Worm (Caenorhabditis elegans) whole organism, mixed stage, embryonic: ENCODE results near the gene nyn-1.

Experiments used
- blmp-1 ChIP-seq: fragments of 150-350 bp; optimal IDR thresholded peaks from 2 replicates; lab custom pipeline; 2014; ENCODE audit warnings: missing biosample characterization, missing genetic modification characterization
- ceh-39 ChIP-seq: fragments of 150-350 bp; optimal IDR thresholded peaks from 2 replicates; lab custom pipeline; 2014; ENCODE audit warnings: missing biosample characterization, missing genetic modification characterization
- ceh-43 ChIP-seq: fragments of 200-800 bp; sonication (Bioruptor generic); optimal IDR thresholded peaks from 2 replicates; lab custom pipeline; 2018; ENCODE audit warnings: mild to moderate bottlenecking, missing genetic modification characterization, moderate library complexity, missing compliant biosample characterization
- cnd-1 ChIP-seq: fragments of 200-800 bp; sonication (Bioruptor generic); optimal IDR thresholded peaks from 2 replicates; lab custom pipeline; 2018; ENCODE audit warnings: mild to moderate bottlenecking, missing genetic modification characterization, missing compliant biosample characterization
- drap-1 ChIP-seq: fragments of 200-800 bp; sonication (Bioruptor generic); optimal IDR thresholded peaks from 3 replicates; lab custom pipeline; 2018; ENCODE audit warnings: mild to moderate bottlenecking, missing genetic modification characterization, missing compliant biosample characterization
- elt-1 ChIP-seq: sonication (generic microtip); optimal IDR thresholded peaks from 2 replicates; lab custom pipeline; 2017; ENCODE audit warnings: missing genetic modification characterization, mild to moderate bottlenecking, missing compliant biosample characterization, antibody characterized with exemption, moderate library complexity, borderline replicate concordance; ENCODE audit not compliant: insufficient read depth
- flh-1 ChIP-seq: fragments of 200-800 bp; sonication (Bioruptor generic); optimal IDR thresholded peaks from 2 replicates; lab custom pipeline; 2018; ENCODE audit warnings: mild to moderate bottlenecking, missing genetic modification characterization, moderate library complexity, missing compliant biosample characterization
- ham-2 ChIP-seq: fragments of 200-800 bp; sonication (Bioruptor generic); optimal IDR thresholded peaks from 2 replicates; lab custom pipeline; 2018; ENCODE audit warnings: mild to moderate bottlenecking, missing genetic modification characterization, missing compliant biosample characterization
- lin-13 ChIP-seq: fragments of 150-350 bp; optimal IDR thresholded peaks from 2 replicates; lab custom pipeline; 2014; ENCODE audit warnings: missing biosample characterization, missing genetic modification characterization
- lin-32 ChIP-seq: fragments of 200-800 bp; sonication (Bioruptor generic); optimal IDR thresholded peaks from 2 replicates; lab custom pipeline; 2018; ENCODE audit warnings: mild to moderate bottlenecking, missing genetic modification characterization, missing compliant biosample characterization
- mep-1 ChIP-seq: fragments of 150-350 bp; optimal IDR thresholded peaks from 2 replicates; lab custom pipeline; 2017; ENCODE audit warnings: missing biosample characterization, missing genetic modification reagents, missing genetic modification characterization, inconsistent platforms
- nhr-12 ChIP-seq: fragments of 150-350 bp; optimal IDR thresholded peaks from 2 replicates; lab custom pipeline; 2014; ENCODE audit warnings: missing biosample characterization, missing genetic modification characterization
- nhr-2 ChIP-seq: fragments of 150-350 bp; optimal IDR thresholded peaks from 2 replicates; lab custom pipeline; 2014; ENCODE audit warnings: missing biosample characterization, missing genetic modification characterization
- nhr-237 ChIP-seq: fragments of 150-350 bp; optimal IDR thresholded peaks from 2 replicates; lab custom pipeline; 2014; ENCODE audit warnings: missing biosample characterization, missing genetic modification characterization
- nhr-28 ChIP-seq: fragments of 150-350 bp; optimal IDR thresholded peaks from 2 replicates; lab custom pipeline; 2014; ENCODE audit warnings: missing biosample characterization, missing genetic modification characterization
- nhr-76 ChIP-seq: sonication (generic microtip); optimal IDR thresholded peaks from 2 replicates; lab custom pipeline; 2017; ENCODE audit warnings: missing biosample characterization, missing genetic modification characterization
- sem-2 ChIP-seq: fragments of 200-800 bp; sonication (Bioruptor generic); optimal IDR thresholded peaks from 2 replicates; lab custom pipeline; 2018; ENCODE audit warnings: mild to moderate bottlenecking, missing genetic modification characterization, missing compliant biosample characterization
- sptf-1 ChIP-seq: sonication (generic microtip); optimal IDR thresholded peaks from 2 replicates; lab custom pipeline; 2017; ENCODE audit warnings: mild to moderate bottlenecking, missing genetic modification characterization, moderate library complexity, missing compliant biosample characterization
- unc-120 ChIP-seq: sonication (generic microtip); optimal IDR thresholded peaks from 2 replicates; lab custom pipeline; 2017; ENCODE audit warnings: missing genetic modification characterization, missing compliant biosample characterization; ENCODE audit not compliant: poor library complexity, severe bottlenecking
- unc-39 ChIP-seq: fragments of 150-350 bp; optimal IDR thresholded peaks from 2 replicates; lab custom pipeline; 2014; ENCODE audit warnings: missing biosample characterization, missing genetic modification characterization
- unc-62 ChIP-seq: fragments of 150-350 bp; optimal IDR thresholded peaks from 2 replicates; lab custom pipeline; 2014; ENCODE audit warnings: missing biosample characterization, missing genetic modification reagents, missing genetic modification characterization
- zip-8 ChIP-seq: fragments of 150-350 bp; optimal IDR thresholded peaks from 2 replicates; lab custom pipeline; 2014; ENCODE audit warnings: missing biosample characterization, missing genetic modification characterization
- ztf-11 ChIP-seq: fragments of 150-350 bp; optimal IDR thresholded peaks from 2 replicates; lab custom pipeline; 2014; ENCODE audit warnings: missing biosample characterization, missing genetic modification characterization

The nyn-1 gene

DNA sequence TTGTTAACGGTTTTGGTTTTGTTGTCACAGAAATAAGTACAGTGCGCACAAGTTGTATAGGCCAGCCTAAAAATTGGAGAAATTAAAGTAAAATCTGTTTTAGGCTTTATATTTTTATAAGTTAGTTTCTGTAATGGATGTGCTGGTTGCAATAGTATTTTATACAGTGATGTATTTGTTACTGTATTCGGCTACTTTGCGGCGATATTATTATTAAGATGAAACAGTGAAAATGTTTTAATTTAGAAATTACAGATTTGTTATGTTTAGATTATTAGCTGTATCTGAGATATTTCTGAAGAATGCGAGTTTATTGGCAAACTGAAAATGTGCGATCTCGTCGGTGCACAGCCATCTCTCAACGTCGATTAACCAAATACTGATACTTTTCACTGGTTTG lies 39.3 kb downstream of the nyn-1 start, which contains the start of gene ule-4:
Gene ule-4 (minus strand): TSS at position 101 of the 400 bp plus-strand sequence.
- TF ChIP-seq nhr-76: no peak
- no peak for TF ChIP-seq nhr-2 (tag; lab: Kevin White, UChicago)
- no peak for TF ChIP-seq flh-1 (GFP tag; lab: Kevin White, UChicago)
- no peak for TF ChIP-seq drap-1 (GFP tag; lab: Kevin White, UChicago)
- TF ChIP-seq zip-8 (tag; lab: Kevin White, UChicago): no peak
- TF ChIP-seq unc-120: no peak
- no peak for TF ChIP-seq sem-2 (GFP tag; lab: Kevin White, UChicago)
- TF ChIP-seq unc-62 (GFP tag; lab: Kevin White, UChicago): no peak

ce11 chrIV:13645823-13646222 lies 41.0 kb downstream of the nyn-1 start, which contains the start of gene srz-29:
Gene srz-29 (minus strand): TSS chrIV:13645923.
- TF ChIP-seq nhr-28 (no peak), ceh-43 (no peak), nhr-237 (tag; lab: Kevin White, UChicago) (no peak), unc-39 (tag; lab: Kevin White, UChicago) (no peak), ham-2 (GFP tag; lab: Kevin White, UChicago) (no peak), sptf-1 (no peak), nhr-2 (tag; lab: Kevin White, UChicago) (no peak), sem-2 (GFP tag; lab: Kevin White, UChicago) (no peak), lin-32 (GFP tag; lab: Kevin White, UChicago) (no peak), cnd-1 (tag; lab: Kevin White, UChicago) (no peak)
- TF ChIP-seq, all 35 proteins: peak for 0

DNA sequence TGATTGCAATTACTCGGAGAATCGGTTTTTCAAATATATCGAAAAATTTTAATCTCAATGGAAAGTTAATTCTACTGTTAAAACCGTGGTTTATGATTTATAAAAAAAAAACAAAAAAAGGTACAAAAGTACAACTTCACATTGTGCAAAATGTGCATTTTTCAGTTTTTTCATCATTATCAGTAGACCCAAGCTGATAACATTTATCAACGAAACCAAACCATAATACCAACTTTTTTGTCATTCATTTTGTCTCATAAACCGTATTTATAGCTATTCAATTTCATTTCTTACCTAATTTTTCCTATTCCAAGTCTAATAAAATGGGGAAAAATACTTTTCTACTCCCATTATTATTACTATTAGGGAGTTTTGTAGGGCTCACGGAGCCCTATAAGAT lies 47.8 kb downstream of the nyn-1 start, which contains the start of gene ugt-22:
Gene ugt-22 (plus strand): TSS at position 234 of the 400 bp plus-strand sequence.
- TF ChIP-seq nhr-12 (tag; lab: Kevin White, UChicago): no peak
- no peak for TF ChIP-seq lin-13 (tag; lab: Kevin White, UChicago)
- no peak for TF ChIP-seq unc-62 (GFP tag; lab: Kevin White, UChicago)
- no peak for TF ChIP-seq mep-1
- TF ChIP-seq blmp-1 (tag; lab: Kevin White, UChicago): no peak
- no peak for TF ChIP-seq ztf-11 (tag; lab: Kevin White, UChicago)
- no peak for TF ChIP-seq nhr-2 (tag; lab: Kevin White, UChicago)
- TF ChIP-seq elt-1: no peak

ce11 chrIV:13636975-13637374 lies 49.8 kb downstream of the nyn-1 start, which contains the start of gene C08F11.7:
Gene C08F11.7 (plus strand): TSS chrIV:13637275.
- no peak for TF ChIP-seq zip-8 (tag; lab: Kevin White, UChicago)
- no peak for TF ChIP-seq ceh-39 (tag; lab: Kevin White, UChicago)
- no peak for TF ChIP-seq nhr-76
- no peak for TF ChIP-seq cnd-1 (tag; lab: Kevin White, UChicago)
- TF ChIP-seq ztf-11 (tag; lab: Kevin White, UChicago): no peak
